Worm (Caenorhabditis elegans): Measurements from ENCODE around the gene her-1.

DNA sequence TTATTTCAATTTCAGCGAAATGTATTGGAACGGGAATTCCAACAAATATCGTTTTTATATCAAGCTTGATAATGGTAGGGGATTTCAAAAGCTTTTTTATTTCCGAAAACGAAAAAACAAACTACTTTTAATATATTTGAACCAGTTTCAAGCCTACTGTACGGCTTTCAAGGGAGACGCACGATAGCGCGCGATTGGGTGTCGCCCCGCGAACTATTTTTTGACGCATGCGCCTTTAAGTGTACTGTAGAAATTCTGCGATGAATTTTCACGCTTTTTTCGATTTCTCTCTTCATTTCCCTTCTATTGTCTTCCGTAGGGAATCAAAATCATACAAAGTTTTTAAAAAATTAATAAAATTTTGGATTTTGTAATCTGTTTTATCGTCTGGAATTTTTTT is 6.7 kb downstream of the her-1 start:
- TF ChIP-seq blmp-1 (tag; optimal IDR thresholded peaks at IDR 0.05) (no peak), mab-5 (tag; optimal IDR thresholded peaks at IDR 0.05) (no peak), nhr-28 (tag; optimal IDR thresholded peaks at IDR 0.05) (no peak), lin-13 (tag; optimal IDR thresholded peaks at IDR 0.05) (no peak), nhr-237 (tag; optimal IDR thresholded peaks at IDR 0.05) (no peak), lsy-2 (tag; optimal IDR thresholded peaks at IDR 0.05) (no peak), ztf-11 (tag; optimal IDR thresholded peaks at IDR 0.05) (no peak)

All from whole organism, mixed stage, embryonic.